Worm (Caenorhabditis elegans) whole organism, L1 larva: ENCODE results near the gene decr-1.1.

ENCODE experiments used
- ceh-8 ChIP-seq: fragments of 200-800 bp; sonication (Bioruptor generic); optimal IDR thresholded peaks from 2 replicates; lab custom pipeline; 2018; ENCODE audit warnings: mild to moderate bottlenecking, missing genetic modification characterization, moderate library complexity, missing compliant biosample characterization
- fkh-10 ChIP-seq: sonication (generic microtip); optimal IDR thresholded peaks from 2 replicates; lab custom pipeline; 2017; ENCODE audit warnings: missing biosample characterization, missing genetic modification reagents, missing genetic modification characterization
- lin-15B ChIP-seq: fragments of 150-350 bp; sonication (generic microtip); optimal IDR thresholded peaks from 3 replicates; lab custom pipeline; 2014; ENCODE audit warnings: missing biosample characterization, missing genetic modification characterization
- lir-3 ChIP-seq: sonication (generic microtip); optimal IDR thresholded peaks from 2 replicates; lab custom pipeline; 2016; ENCODE audit warnings: mild to moderate bottlenecking, missing genetic modification characterization, moderate library complexity, missing compliant biosample characterization; ENCODE audit not compliant: poor library complexity
- mdl-1 ChIP-seq, 2 experiments: fragments of 150-350 bp; optimal IDR thresholded peaks; 2 replicates each; lab custom pipeline; 2014 to 2017; ENCODE audit warnings: missing biosample characterization in 2 of 2, missing genetic modification characterization in 2 of 2, inconsistent platforms in 1 of 2
- nhr-12 ChIP-seq: sonication (generic microtip); optimal IDR thresholded peaks from 2 replicates; lab custom pipeline; 2017; ENCODE audit warnings: missing biosample characterization, missing genetic modification characterization
- nhr-28 ChIP-seq: fragments of 150-350 bp; optimal IDR thresholded peaks from 2 replicates; lab custom pipeline; 2014; ENCODE audit warnings: missing biosample characterization, missing genetic modification characterization
- sup-37 ChIP-seq: fragments of 200-800 bp; sonication (Bioruptor generic); optimal IDR thresholded peaks from 2 replicates; lab custom pipeline; 2018; ENCODE audit warnings: mild to moderate bottlenecking, missing genetic modification characterization, missing compliant biosample characterization
- zip-4 ChIP-seq: fragments of 200-800 bp; sonication (Bioruptor generic); optimal IDR thresholded peaks from 2 replicates; lab custom pipeline; 2018; ENCODE audit warnings: mild to moderate bottlenecking, missing genetic modification characterization, moderate library complexity, missing compliant biosample characterization

DNA sequence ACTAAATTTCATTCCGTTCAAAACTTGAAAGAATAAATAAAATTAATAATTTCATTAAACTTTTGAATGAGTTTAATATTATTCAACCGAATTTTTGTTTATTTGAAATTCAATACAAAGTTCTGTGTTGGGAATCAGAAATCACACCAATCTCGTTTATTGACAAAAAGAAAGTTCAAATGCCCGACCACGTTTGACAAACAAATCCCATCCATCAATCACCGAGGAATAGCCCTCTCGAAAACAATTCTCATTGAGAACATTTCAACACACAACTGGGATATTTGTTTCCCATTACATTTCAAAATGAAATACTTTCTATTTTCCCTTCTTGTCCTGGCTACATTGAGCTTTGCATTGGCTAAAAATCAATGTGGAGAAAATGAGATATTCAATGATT lies 4.3 kb upstream of the decr-1.1 start, which contains the start of gene F53C11.9:
- TF ChIP-seq nhr-28 (tag; lab: Kevin White, UChicago) (no peak), lir-3 (tag; lab: Kevin White, UChicago) (no peak), ceh-8 (GFP tag; lab: Kevin White, UChicago) (no peak), fkh-10 (GFP tag; lab: Kevin White, UChicago) (no peak), sup-37 (GFP tag; lab: Kevin White, UChicago) (no peak), lin-15B (tag; lab: Kevin White, UChicago) (no peak), zip-4 (GFP tag; lab: Kevin White, UChicago) (no peak), nhr-12 (tag; lab: Kevin White, UChicago) (no peak), mdl-1 (tag; optimal IDR thresholded peaks at IDR 0.05; lab: Kevin White, UChicago) (no peak)
